Worm (Caenorhabditis elegans) whole organism, early embryonic: Measurements from ENCODE around the gene F07G6.12.
"Not testable (repeated sequence)": the region's sequence is repeated elsewhere in the genome, so short reads cannot be mapped to it uniquely, and the experiment has no call there.

Experiments
- B0310.2 ChIP-seq: sonication (generic microtip); optimal IDR thresholded peaks from 2 replicates; lab custom pipeline; 2016; ENCODE audit warnings: mild to moderate bottlenecking, missing genetic modification characterization, missing compliant biosample characterization
- F13C5.2 ChIP-seq: sonication (generic microtip); optimal IDR thresholded peaks from 2 replicates; lab custom pipeline; 2017; ENCODE audit warnings: mild to moderate bottlenecking, missing genetic modification characterization, inconsistent platforms, missing compliant biosample characterization
- aly-1 ChIP-seq: sonication (generic microtip); optimal IDR thresholded peaks from 2 replicates; lab custom pipeline; 2016; ENCODE audit warnings: missing genetic modification characterization, missing compliant biosample characterization
- ama-1 ChIP-seq: fragments of 150-350 bp; optimal IDR thresholded peaks from 2 replicates; lab custom pipeline; 2014
- ceh-13 ChIP-seq: fragments of 200-800 bp; sonication (Bioruptor generic); optimal IDR thresholded peaks from 2 replicates; lab custom pipeline; 2018; ENCODE audit warnings: mild to moderate bottlenecking, missing genetic modification characterization, missing compliant biosample characterization
- ceh-36 ChIP-seq: sonication (generic microtip); optimal IDR thresholded peaks from 2 replicates; lab custom pipeline; 2016; ENCODE audit warnings: missing genetic modification characterization, inconsistent platforms, missing compliant biosample characterization
- ets-7 ChIP-seq: sonication (generic microtip); optimal IDR thresholded peaks from 2 replicates; lab custom pipeline; 2016; ENCODE audit warnings: missing genotype, missing genetic modification characterization, missing compliant biosample characterization
- flt-1 ChIP-seq: fragments of 200-800 bp; sonication (Bioruptor generic); IDR thresholded peaks from 2 replicates; pipeline ENCODE4 v1.3.6; 2022; ENCODE audit warnings: missing genetic modification characterization, missing compliant biosample characterization
- hmbx-1 ChIP-seq: sonication (generic microtip); optimal IDR thresholded peaks from 2 replicates; lab custom pipeline; 2016; ENCODE audit warnings: mild to moderate bottlenecking, missing genetic modification characterization, missing compliant biosample characterization
- hmg-4 ChIP-seq: fragments of 200-800 bp; sonication (Bioruptor generic); optimal IDR thresholded peaks from 2 replicates; lab custom pipeline; 2018; ENCODE audit warnings: mild to moderate bottlenecking, missing genetic modification characterization, missing compliant biosample characterization
- hnd-1 ChIP-seq: sonication (generic microtip); optimal IDR thresholded peaks from 2 replicates; lab custom pipeline; 2016; ENCODE audit warnings: missing genetic modification characterization, missing compliant biosample characterization
- pes-1 ChIP-seq: fragments of 200-800 bp; sonication (Bioruptor generic); IDR thresholded peaks from 2 replicates; pipeline ENCODE4 v1.3.6; 2022; ENCODE audit warnings: missing genetic modification reagents, missing genetic modification characterization, missing compliant biosample characterization
- scrt-1 ChIP-seq: fragments of 200-800 bp; sonication (Bioruptor generic); IDR thresholded peaks from 2 replicates; pipeline ENCODE4 v1.3.6; 2022; ENCODE audit warnings: missing genetic modification characterization, missing compliant biosample characterization
- sea-1 ChIP-seq: fragments of 200-800 bp; sonication (Bioruptor generic); conservative IDR thresholded peaks from 2 replicates; pipeline ENCODE4 v1.3.6; 2022; ENCODE audit warnings: missing genetic modification characterization, missing compliant biosample characterization
- tbx-11 ChIP-seq: fragments of 200-800 bp; sonication (Bioruptor generic); IDR thresholded peaks from 2 replicates; pipeline ENCODE4 v1.3.6; 2022; ENCODE audit warnings: missing genetic modification characterization, missing compliant biosample characterization
- tbx-37 ChIP-seq: fragments of 200-800 bp; sonication (Bioruptor generic); conservative IDR thresholded peaks from 2 replicates; pipeline ENCODE4 v1.3.6; 2022; ENCODE audit warnings: missing genetic modification reagents, missing genetic modification characterization, missing compliant biosample characterization
- tra-4 ChIP-seq: sonication (generic microtip); optimal IDR thresholded peaks from 2 replicates; lab custom pipeline; 2017; ENCODE audit warnings: missing genetic modification characterization, missing compliant biosample characterization

F07G6.12 gene

ce11 chrX:1746117-1746516 is 10.1 kb downstream of the F07G6.12 start, which contains the start of gene Y75D11A.3:
Y75D11A.3 (minus strand) TSS chrX:1746217.
- not testable (repeated sequence) for TF ChIP-seq tbx-11 (GFP tag; lab: Robert Waterston, UW); tra-4; hnd-1

ce11 chrX:1748476-1748875 is 12.4 kb downstream of the F07G6.12 start, which contains the start of gene Y75D11A.6:
Y75D11A.6 (minus strand) TSS chrX:1748576.
- TF ChIP-seq ceh-13 (GFP tag; lab: Kevin White, UChicago); ama-1 (lab: Kevin White, UChicago); hnd-1: not testable (repeated sequence)

- TF ChIP-seq ets-7 (tag; lab: Kevin White, UChicago) (no peak), flt-1 (GFP tag; lab: Robert Waterston, UW) (no peak), hmbx-1 (no peak), tbx-11 (GFP tag; lab: Robert Waterston, UW) (no peak), ceh-36 (no peak), hnd-1 (no peak), tbx-37 (no peak), F13C5.2 (tag; lab: Kevin White, UChicago) (no peak), tra-4 (no peak), sea-1 (GFP tag; lab: Robert Waterston, UW) (no peak), aly-1 (tag; lab: Kevin White, UChicago) (no peak), ama-1 (lab: Kevin White, UChicago) (no peak), hmg-4 (GFP tag; lab: Kevin White, UChicago) (no peak), B0310.2 (tag; lab: Kevin White, UChicago) (no peak), ceh-13 (GFP tag; lab: Kevin White, UChicago) (no peak), scrt-1 (GFP tag; lab: Robert Waterston, UW) (no peak), pes-1 (GFP tag; lab: Robert Waterston, UW) (no peak)
Observed at ce11 chrX:1769636-1770035, 33.6 kb downstream of the F07G6.12 start.

- no peak for TF ChIP-seq hmg-4 (GFP tag; lab: Kevin White, UChicago)
Observed at ce11 chrX:1777988-1778387, 41.9 kb downstream of the F07G6.12 start, which contains the start of gene elc-2. elc-2 (minus strand) TSS chrX:1778088.

- no peak for TF ChIP-seq tbx-11 (GFP tag; lab: Robert Waterston, UW)
- no peak for TF ChIP-seq flt-1 (GFP tag; lab: Robert Waterston, UW)
- no peak for TF ChIP-seq ceh-36
- no peak for TF ChIP-seq hmbx-1
Observed at ce11 chrX:1785692-1786091, 49.7 kb downstream of the F07G6.12 start.
